Fruit fly (Drosophila melanogaster) whole organism, wandering third instar larva: Measurements from ENCODE around the gene Abd-B.
A peak's percentile ranks its signal among the peaks of the same experiment; 100 is the strongest.

Source experiments
- Dfd ChIP-seq: fragments of >200 bp; optimal IDR thresholded peaks from 2 replicates; lab custom pipeline; 2017; ENCODE audit warnings: missing biosample characterization, missing genetic modification characterization
- HLH106 ChIP-seq: fragments of 200-800 bp; optimal IDR thresholded peaks from 3 replicates; lab custom pipeline; 2019; ENCODE audit warnings: missing biosample characterization, mild to moderate bottlenecking, missing genetic modification characterization, moderate library complexity
- Sp1 ChIP-seq: fragments of 200-800 bp; sonication (Bioruptor generic); optimal IDR thresholded peaks from 3 replicates; lab custom pipeline; 2019; ENCODE audit warnings: missing biosample characterization, mild to moderate bottlenecking, missing genetic modification characterization, moderate library complexity
- h ChIP-seq: fragments of 200-800 bp; sonication (Bioruptor generic); optimal IDR thresholded peaks from 3 replicates; lab custom pipeline; 2016; ENCODE audit warnings: missing biosample characterization, mild to moderate bottlenecking, missing genetic modification characterization
- psq ChIP-seq: fragments of 200-800 bp; sonication (Bioruptor generic); optimal IDR thresholded peaks from 3 replicates; lab custom pipeline; 2017; ENCODE audit warnings: missing biosample characterization, mild to moderate bottlenecking, missing genetic modification characterization, moderate library complexity

DNA sequence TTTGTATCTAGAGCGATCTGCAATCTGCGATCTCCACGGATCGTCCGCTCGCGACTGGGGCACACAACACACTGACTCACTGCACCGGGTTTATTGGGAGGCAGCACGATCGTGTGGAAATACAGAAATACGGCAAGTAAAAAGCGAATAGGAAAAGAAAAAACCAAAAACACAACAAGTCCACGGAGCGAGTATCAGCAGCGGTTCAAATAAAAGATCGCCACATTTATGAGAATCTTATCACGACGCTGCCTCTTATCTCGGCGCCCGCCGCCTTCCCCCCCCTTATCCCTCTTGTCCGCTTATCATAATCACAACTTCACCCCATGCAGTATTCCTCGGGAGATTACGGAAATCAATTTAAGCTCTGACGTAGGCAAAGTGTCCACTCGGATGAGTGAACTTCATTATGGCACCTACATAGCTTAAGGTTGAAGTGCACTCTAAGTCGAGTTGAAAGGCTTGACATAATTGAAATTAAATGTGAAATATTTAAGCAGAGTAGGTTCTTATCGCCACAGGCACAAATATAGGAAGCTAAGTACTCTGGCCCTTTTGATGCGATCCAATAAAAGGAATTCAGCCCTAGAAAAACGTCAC lies 10.2 kb upstream of the Abd-B start, which contains the start of gene AhcyL2:
- TF ChIP-seq psq (GFP tag; lab: Kevin White, UChicago) (peak; percentile 10), h (GFP tag; lab: Kevin White, UChicago) (peak; percentile 82), Dfd (GFP tag; lab: Kevin White, UChicago) (no peak), HLH106 (tag; lab: Kevin White, UChicago) (no peak), Sp1 (GFP tag; lab: Kevin White, UChicago) (peak; percentile 45)
